Fruit fly (Drosophila melanogaster): ENCODE measurements around the gene CG9147.

Gene CG9147

DNA sequence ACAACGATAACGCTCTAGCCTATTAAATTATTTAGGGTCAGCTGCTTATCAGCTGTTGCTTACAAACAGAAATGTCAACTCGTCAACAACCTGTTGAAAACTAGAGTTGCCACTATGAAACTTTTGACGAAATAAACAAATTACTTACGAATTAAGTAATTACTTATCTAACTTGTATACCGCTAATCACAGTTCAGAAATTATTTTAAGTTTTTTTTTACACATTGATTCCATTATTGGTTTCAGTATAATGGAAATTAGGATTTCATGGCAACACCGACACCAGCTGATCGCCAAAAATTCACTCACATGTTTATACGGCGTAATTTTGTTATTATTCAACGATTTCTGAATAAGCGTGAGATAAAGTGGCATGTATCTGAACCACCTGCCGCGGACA, 28.0 kb upstream of the CG9147 start, which contains the start of the genes CG9117 and CG31643 (continued):
- TF ChIP-seq TFAM (GFP tag; optimal IDR thresholded peaks at IDR 0.05): no peak
- TF ChIP-seq ftz-f1 (GFP tag; optimal IDR thresholded peaks at IDR 0.05): no peak
- peak; percentile 62 for TF ChIP-seq Camta (GFP tag; optimal IDR thresholded peaks at IDR 0.05)
- TF ChIP-seq CkIIα-i1 (GFP tag; IDR thresholded peaks at IDR 0.05): no peak
- no peak for TF ChIP-seq CG15011 (GFP tag; optimal IDR thresholded peaks at IDR 0.05)
- TF ChIP-seq Dref (GFP tag; IDR thresholded peaks at IDR 0.05): no peak
- TF ChIP-seq ATbp (GFP tag; optimal IDR thresholded peaks at IDR 0.05): no peak
- no peak for TF ChIP-seq Dfd (GFP tag; optimal IDR thresholded peaks at IDR 0.05)
- peak; percentile 35 for TF ChIP-seq CrebB (tag; optimal IDR thresholded peaks at IDR 0.05)
- peak; percentile 64 for TF ChIP-seq gro (GFP tag; optimal IDR thresholded peaks at IDR 0.05)
- no peak for TF ChIP-seq ken (GFP tag; IDR thresholded peaks at IDR 0.05)
- TF ChIP-seq CG9876 (GFP tag; optimal IDR thresholded peaks at IDR 0.05): no peak
- peak; percentile 2 for TF ChIP-seq Oli (tag; optimal IDR thresholded peaks at IDR 0.05)
- peak; percentile 57 for TF ChIP-seq Hsf (GFP tag; optimal IDR thresholded peaks at IDR 0.05)
- TF ChIP-seq CG10543 (GFP tag; optimal IDR thresholded peaks at IDR 0.05): no peak
- no peak for TF ChIP-seq CG13296 (GFP tag; optimal IDR thresholded peaks at IDR 0.05)
- TF ChIP-seq sens-2 (GFP tag; IDR thresholded peaks at IDR 0.05): no peak
- TF ChIP-seq unpg (GFP tag; optimal IDR thresholded peaks at IDR 0.05): no peak
- 0 out of 2 replicates have a peak, but pooled peaks have one; percentile 21 for TF ChIP-seq Drgx (GFP tag; IDR thresholded peaks at IDR 0.05)
- TF ChIP-seq Abd-B (GFP tag; optimal IDR thresholded peaks at IDR 0.05): no peak
- peak; percentile 61 for TF ChIP-seq nerfin-1 (tag; optimal IDR thresholded peaks at IDR 0.05)
- TF ChIP-seq so (GFP tag; IDR thresholded peaks at IDR 0.05): no peak
- TF ChIP-seq caup (GFP tag; optimal IDR thresholded peaks at IDR 0.05; ENCODE audit: severe bottlenecking): no peak
- TF ChIP-seq sisA (GFP tag; IDR thresholded peaks at IDR 0.05): peak; percentile 25; the same call in 1 of the 2 replicates
- TF ChIP-seq CG31365 (tag; optimal IDR thresholded peaks at IDR 0.05): no peak
- no peak for TF ChIP-seq Ravus (GFP tag; IDR thresholded peaks at IDR 0.05)
- no peak for TF ChIP-seq CG32772 (GFP tag; IDR thresholded peaks at IDR 0.05)
- peak; percentile 29; the same call in 1 of the 2 replicates for TF ChIP-seq CG14441 (GFP tag; IDR thresholded peaks at IDR 0.05)
- peak; percentile 13 for TF ChIP-seq CG10462 (GFP tag; optimal IDR thresholded peaks at IDR 0.05)
- no peak for TF ChIP-seq Usf (GFP tag; optimal IDR thresholded peaks at IDR 0.05)
- TF ChIP-seq CHES-1-like (GFP tag; optimal IDR thresholded peaks at IDR 0.05): peak; percentile 70
- TF ChIP-seq CG3838 (GFP tag; optimal IDR thresholded peaks at IDR 0.05): no peak
- no peak for TF ChIP-seq bigmax (GFP tag; optimal IDR thresholded peaks at IDR 0.05)
- no peak for TF ChIP-seq Hey (tag; optimal IDR thresholded peaks at IDR 0.05)
- TF ChIP-seq CG17328 (GFP tag; IDR thresholded peaks at IDR 0.05): peak; percentile 31; the same call in 1 of the 2 replicates
- peak; percentile 28 for TF ChIP-seq E2f2 (GFP tag; IDR thresholded peaks at IDR 0.05)
- no peak for TF ChIP-seq Hmr (GFP tag; optimal IDR thresholded peaks at IDR 0.05)
- TF ChIP-seq CG6272 (GFP tag; IDR thresholded peaks at IDR 0.05): no peak
- TF ChIP-seq Sox102F (GFP tag; optimal IDR thresholded peaks at IDR 0.05): no peak
- TF ChIP-seq CG4424 (GFP tag; optimal IDR thresholded peaks at IDR 0.05): no peak
- TF ChIP-seq sr (GFP tag; IDR thresholded peaks at IDR 0.05): no peak
- no peak for TF ChIP-seq BtbVII (GFP tag; optimal IDR thresholded peaks at IDR 0.05)
- peak; percentile 20 for TF ChIP-seq CG33557 (GFP tag; optimal IDR thresholded peaks at IDR 0.05)
- TF ChIP-seq sim (GFP tag; IDR thresholded peaks at IDR 0.05): no peak
- no peak for TF ChIP-seq CG14050 (GFP tag; IDR thresholded peaks at IDR 0.05)
- no peak for TF ChIP-seq CG32767 (GFP tag; IDR thresholded peaks at IDR 0.05)
- TF ChIP-seq hb (GFP tag; IDR thresholded peaks at IDR 0.05; ENCODE audit: partially characterized antibody): no peak
- TF ChIP-seq CG12236 (GFP tag; optimal IDR thresholded peaks at IDR 0.05): peak; percentile 37
- peak; percentile 69 for TF ChIP-seq CG13424 (tag; optimal IDR thresholded peaks at IDR 0.05)
- TF ChIP-seq CG3995 (GFP tag; optimal IDR thresholded peaks at IDR 0.05): no peak
- no peak for TF ChIP-seq zfh1 (GFP tag; IDR thresholded peaks at IDR 0.05)
- peak; percentile 46 for TF ChIP-seq Antp (GFP tag; optimal IDR thresholded peaks at IDR 0.05)

Measured in whole organism, embryonic.